Worm (Caenorhabditis elegans) whole organism, L2 larva: Measurements from ENCODE around the gene C25H3.7.

Experiments
- C34F6.9 ChIP-seq: fragments of 150-350 bp; optimal IDR thresholded peaks from 2 replicates; lab custom pipeline; 2014; ENCODE audit warnings: missing biosample characterization, missing genetic modification characterization
- F13H6.1 ChIP-seq: sonication (generic microtip); optimal IDR thresholded peaks from 2 replicates; lab custom pipeline; 2016; ENCODE audit warnings: missing genetic modification characterization, missing compliant biosample characterization
- R02D3.7 ChIP-seq: fragments of 150-350 bp; optimal IDR thresholded peaks from 2 replicates; lab custom pipeline; 2014; ENCODE audit warnings: missing biosample characterization, missing genetic modification characterization
- Y55F3AM.14 ChIP-seq: fragments of 200-800 bp; sonication (Bioruptor generic); optimal IDR thresholded peaks from 2 replicates; lab custom pipeline; 2018; ENCODE audit warnings: mild to moderate bottlenecking, missing genetic modification characterization, missing compliant biosample characterization
- ZK546.5 ChIP-seq: sonication (generic microtip); optimal IDR thresholded peaks from 2 replicates; lab custom pipeline; 2017; ENCODE audit warnings: missing biosample characterization, missing genetic modification characterization
- aly-2 ChIP-seq: fragments of 150-350 bp; optimal IDR thresholded peaks from 2 replicates; lab custom pipeline; 2014; ENCODE audit warnings: missing biosample characterization, missing genetic modification characterization
- ama-1 ChIP-seq: fragments of 150-350 bp; optimal IDR thresholded peaks from 2 replicates; lab custom pipeline; 2018; ENCODE audit warnings: inconsistent platforms
- ceh-16 ChIP-seq: fragments of 150-350 bp; optimal IDR thresholded peaks from 2 replicates; lab custom pipeline; 2014; ENCODE audit warnings: missing biosample characterization, missing genetic modification characterization
- ceh-82 ChIP-seq: fragments of 150-350 bp; optimal IDR thresholded peaks from 2 replicates; lab custom pipeline; 2014; ENCODE audit warnings: missing biosample characterization, missing genetic modification characterization
- crh-2 ChIP-seq: sonication (generic microtip); optimal IDR thresholded peaks from 2 replicates; lab custom pipeline; 2017; ENCODE audit warnings: missing biosample characterization, missing genetic modification characterization
- dmd-4 ChIP-seq: sonication (generic microtip); optimal IDR thresholded peaks from 2 replicates; lab custom pipeline; 2017; ENCODE audit warnings: missing biosample characterization, missing genetic modification characterization
- egl-27 ChIP-seq: sonication (generic microtip); optimal IDR thresholded peaks from 3 replicates; lab custom pipeline; 2017; ENCODE audit warnings: missing biosample characterization, missing genetic modification reagents, missing genetic modification characterization
- elt-1 ChIP-seq: fragments of 150-350 bp; optimal IDR thresholded peaks from 2 replicates; lab custom pipeline; 2014; ENCODE audit warnings: missing biosample characterization, missing genetic modification characterization
- elt-3 ChIP-seq: sonication (generic microtip); optimal IDR thresholded peaks from 2 replicates; lab custom pipeline; 2017; ENCODE audit warnings: missing biosample characterization, missing genetic modification characterization
- fos-1 ChIP-seq: fragments of 150-350 bp; optimal IDR thresholded peaks from 2 replicates; lab custom pipeline; 2014; ENCODE audit warnings: missing biosample characterization, missing genetic modification characterization
- gmeb-1 ChIP-seq: fragments of 150-350 bp; optimal IDR thresholded peaks from 2 replicates; lab custom pipeline; 2014; ENCODE audit warnings: missing biosample characterization, missing genetic modification characterization
- lin-13 ChIP-seq: fragments of 150-350 bp; optimal IDR thresholded peaks from 2 replicates; lab custom pipeline; 2014; ENCODE audit warnings: missing biosample characterization, missing genetic modification reagents, missing genetic modification characterization
- lin-39 ChIP-seq: fragments of 150-350 bp; optimal IDR thresholded peaks from 2 replicates; lab custom pipeline; 2014; ENCODE audit warnings: missing biosample characterization, missing genetic modification reagents, missing genetic modification characterization
- lsy-2 ChIP-seq, 2 experiments: fragments of 150-350 bp in 1 of 2; sonication (generic microtip) in 1 of 2; optimal IDR thresholded peaks; 2 replicates each; lab custom pipeline; 2014 to 2017; ENCODE audit warnings: missing biosample characterization in 2 of 2, missing genetic modification characterization in 2 of 2
- mab-5 ChIP-seq: fragments of 150-350 bp; optimal IDR thresholded peaks from 2 replicates; lab custom pipeline; 2014; ENCODE audit warnings: missing biosample characterization, missing genetic modification characterization
- mbf-1 ChIP-seq: sonication (generic microtip); optimal IDR thresholded peaks from 2 replicates; lab custom pipeline; 2017; ENCODE audit warnings: missing biosample characterization, missing genetic modification characterization
- mdl-1 ChIP-seq, 2 experiments: fragments of 150-350 bp in 1 of 2; sonication (generic microtip) in 1 of 2; optimal IDR thresholded peaks; 2 replicates each; lab custom pipeline; 2017; ENCODE audit warnings: missing biosample characterization in 2 of 2, missing genetic modification characterization in 2 of 2
- nhr-10 ChIP-seq: sonication (generic microtip); optimal IDR thresholded peaks from 2 replicates; lab custom pipeline; 2017; ENCODE audit warnings: missing biosample characterization, missing genetic modification characterization
- nhr-11 ChIP-seq: fragments of 150-350 bp; optimal IDR thresholded peaks from 2 replicates; lab custom pipeline; 2014; ENCODE audit warnings: missing biosample characterization, missing genetic modification characterization
- nhr-12 ChIP-seq: fragments of 150-350 bp; optimal IDR thresholded peaks from 2 replicates; lab custom pipeline; 2014; ENCODE audit warnings: missing biosample characterization, missing genetic modification characterization
- nhr-129 ChIP-seq: fragments of 150-350 bp; optimal IDR thresholded peaks from 2 replicates; lab custom pipeline; 2014; ENCODE audit warnings: missing biosample characterization, missing genetic modification characterization
- nhr-21 ChIP-seq: fragments of 150-350 bp; optimal IDR thresholded peaks from 2 replicates; lab custom pipeline; 2014; ENCODE audit warnings: missing biosample characterization, missing genetic modification characterization
- nhr-23 ChIP-seq: fragments of 150-350 bp; optimal IDR thresholded peaks from 2 replicates; lab custom pipeline; 2014; ENCODE audit warnings: missing biosample characterization, missing genetic modification reagents, missing genetic modification characterization
- nhr-237 ChIP-seq: fragments of 150-350 bp; optimal IDR thresholded peaks from 2 replicates; lab custom pipeline; 2014; ENCODE audit warnings: missing biosample characterization, missing genetic modification characterization
- nhr-25 ChIP-seq: fragments of 150-350 bp; sonication (generic microtip); optimal IDR thresholded peaks from 3 replicates; lab custom pipeline; 2014; ENCODE audit warnings: missing biosample characterization, missing genetic modification characterization
- nhr-77 ChIP-seq: fragments of 150-350 bp; optimal IDR thresholded peaks from 2 replicates; lab custom pipeline; 2014; ENCODE audit warnings: missing biosample characterization, missing genetic modification characterization
- peb-1 ChIP-seq: fragments of 150-350 bp; optimal IDR thresholded peaks from 2 replicates; lab custom pipeline; 2014; ENCODE audit warnings: missing biosample characterization, missing genetic modification characterization
- sem-4 ChIP-seq: fragments of 150-350 bp; optimal IDR thresholded peaks from 2 replicates; lab custom pipeline; 2014; ENCODE audit warnings: missing biosample characterization, missing genetic modification reagents, missing genetic modification characterization
- skn-1 ChIP-seq: sonication (generic microtip); optimal IDR thresholded peaks from 2 replicates; lab custom pipeline; 2017; ENCODE audit warnings: missing biosample characterization, missing genetic modification characterization
- sma-3 ChIP-seq: sonication (generic microtip); optimal IDR thresholded peaks from 2 replicates; lab custom pipeline; 2016; ENCODE audit warnings: missing genetic modification reagents, missing genetic modification characterization, missing compliant biosample characterization
- sma-9 ChIP-seq, 2 experiments: fragments of 150-350 bp in 1 of 2; sonication (generic microtip) in 1 of 2; optimal IDR thresholded peaks; 2 replicates each; lab custom pipeline; 2014 to 2016; ENCODE audit warnings: missing genetic modification characterization in 2 of 2, mild to moderate bottlenecking in 1 of 2, missing biosample characterization in 1 of 2, missing compliant biosample characterization in 1 of 2, missing genetic modification reagents in 1 of 2, moderate library complexity in 1 of 2
- snpc-4 ChIP-seq: fragments of 150-350 bp; optimal IDR thresholded peaks from 2 replicates; lab custom pipeline; 2014; ENCODE audit warnings: missing biosample characterization, missing genetic modification characterization
- unc-55 ChIP-seq: fragments of 150-350 bp; sonication (generic microtip); optimal IDR thresholded peaks from 3 replicates; lab custom pipeline; 2014; ENCODE audit warnings: missing biosample characterization, missing genetic modification reagents, missing genetic modification characterization
- zag-1 ChIP-seq: fragments of 150-350 bp; optimal IDR thresholded peaks from 2 replicates; lab custom pipeline; 2014; ENCODE audit warnings: missing biosample characterization, missing genetic modification characterization
- ztf-1 ChIP-seq: fragments of 200-800 bp; sonication (Bioruptor generic); conservative IDR thresholded peaks from 2 replicates; pipeline ENCODE4 v1.3.6; 2022; ENCODE audit warnings: missing genetic modification characterization, missing compliant biosample characterization
- ztf-4 ChIP-seq: fragments of 150-350 bp; optimal IDR thresholded peaks from 2 replicates; lab custom pipeline; 2014; ENCODE audit warnings: missing biosample characterization, missing genetic modification characterization

The C25H3.7 gene

ce11 chrII:5704479-5704878 is 35.7 kb upstream of the C25H3.7 start:
- TF ChIP-seq sem-4 (tag; lab: Kevin White, UChicago) (peak; percentile 34), C34F6.9 (tag; lab: Kevin White, UChicago) (no peak)
- TF ChIP-seq, all 48 proteins: peak for 1

- no peak for TF ChIP-seq nhr-77 (tag; lab: Kevin White, UChicago)
- peak; percentile 39 for TF ChIP-seq nhr-25 (tag; lab: Kevin White, UChicago)
- TF ChIP-seq, all 48 proteins: peak for 1
Observed at ce11 chrII:5702611-5703192, 34.0 kb upstream of the C25H3.7 start.

DNA sequence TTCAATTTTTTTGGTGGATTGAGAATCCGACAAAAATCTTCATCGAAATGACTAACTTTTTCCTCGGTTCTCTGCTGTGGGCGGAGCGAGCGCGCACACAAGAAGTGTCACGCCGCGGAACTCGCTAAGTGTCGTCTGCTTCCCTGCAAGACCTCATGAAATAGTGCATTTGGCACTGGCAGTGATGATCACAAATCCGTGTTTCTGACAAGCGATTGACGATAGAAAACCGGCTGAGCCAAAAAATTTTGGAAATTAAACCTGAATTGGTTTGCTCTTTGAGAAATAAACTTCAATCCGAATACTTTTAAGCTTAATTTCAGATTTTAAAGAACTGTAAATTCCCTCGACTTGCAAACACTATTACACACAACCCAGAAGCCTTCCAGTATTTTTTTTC is 32.8 kb upstream of the C25H3.7 start:
- TF ChIP-seq egl-27 (peak; percentile 5), mab-5 (tag; lab: Kevin White, UChicago) (peak; percentile 44), snpc-4 (peak; percentile 98), skn-1 (no peak), nhr-129 (peak; percentile 70), mdl-1 (tag; optimal IDR thresholded peaks at IDR 0.05; lab: Kevin White, UChicago) (peak; percentile 66 to 77), nhr-77 (tag; lab: Kevin White, UChicago) (no peak), sma-3 (peak; percentile 81), ama-1 (lab: Kevin White, UChicago) (peak; percentile 91), F13H6.1 (tag; lab: Kevin White, UChicago) (peak; percentile 60), C34F6.9 (tag; lab: Kevin White, UChicago) (peak; percentile 42), nhr-21 (tag; lab: Kevin White, UChicago) (peak; percentile 82), nhr-25 (tag; lab: Kevin White, UChicago) (peak; percentile 34), sma-9 (GFP tag; optimal IDR thresholded peaks at IDR 0.05; lab: Kevin White, UChicago) (peak; percentile 88), sma-9 (tag; optimal IDR thresholded peaks at IDR 0.05; lab: Kevin White, UChicago) (no peak), nhr-237 (tag; lab: Kevin White, UChicago) (no peak), fos-1 (tag; lab: Kevin White, UChicago) (peak; percentile 74), lin-13 (peak; percentile 42), lsy-2 (tag; optimal IDR thresholded peaks at IDR 0.05; lab: Kevin White, UChicago) (peak; percentile 57 to 72), unc-55 (GFP tag; lab: Kevin White, UChicago) (no peak), gmeb-1 (tag; lab: Kevin White, UChicago) (peak; percentile 69), crh-2 (tag; lab: Kevin White, UChicago) (peak; percentile 77), ztf-4 (tag; lab: Kevin White, UChicago) (no peak)

- TF ChIP-seq ceh-82 (tag; lab: Kevin White, UChicago) (no peak), snpc-4 (peak; percentile 6)
Observed at ce11 chrII:5698869-5699268, 30.1 kb upstream of the C25H3.7 start, which contains the start of the genes C25H3.10 and C25H3.1. C25H3.10 (minus strand) TSS chrII:5698969. C25H3.1 (plus strand) TSS chrII:5699071.

DNA sequence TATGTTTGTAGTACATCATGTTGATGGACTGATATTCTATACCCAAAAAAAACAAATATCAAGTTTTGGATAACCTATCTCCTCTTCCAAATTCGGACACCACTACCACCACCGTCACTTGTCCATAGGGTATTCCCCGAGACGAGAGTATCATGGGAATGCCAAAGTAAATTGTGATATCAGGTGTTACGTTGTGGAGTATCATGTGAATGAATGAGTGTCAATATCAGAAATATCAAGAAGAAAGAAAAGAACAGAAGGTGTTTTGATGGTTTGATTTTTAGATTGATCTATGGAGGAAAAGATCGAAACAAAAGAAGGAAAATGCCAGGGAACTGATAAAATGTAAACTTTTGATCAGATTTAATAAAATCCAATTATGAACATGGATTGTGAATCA is 29.5 kb upstream of the C25H3.7 start:
- no peak for TF ChIP-seq aly-2 (tag; lab: Kevin White, UChicago)
- no peak for TF ChIP-seq dmd-4 (tag; lab: Kevin White, UChicago)
- TF ChIP-seq ceh-16 (tag; lab: Kevin White, UChicago), result no peak
- no peak for TF ChIP-seq ama-1 (lab: Kevin White, UChicago)
- peak; percentile 34 for TF ChIP-seq ztf-4 (tag; lab: Kevin White, UChicago)
- no peak for TF ChIP-seq skn-1
- TF ChIP-seq lsy-2 (tag; optimal IDR thresholded peaks at IDR 0.05; lab: Kevin White, UChicago), result peak in 1 of 2 experiments; percentile 44
- TF ChIP-seq nhr-10 (tag; lab: Kevin White, UChicago), result no peak
- TF ChIP-seq nhr-25 (tag; lab: Kevin White, UChicago), result no peak
- peak; percentile 80 for TF ChIP-seq sma-9 (GFP tag; optimal IDR thresholded peaks at IDR 0.05; lab: Kevin White, UChicago)
- no peak for TF ChIP-seq sma-9 (tag; optimal IDR thresholded peaks at IDR 0.05; lab: Kevin White, UChicago)
- TF ChIP-seq elt-1, result no peak
- no peak for TF ChIP-seq ZK546.5
- TF ChIP-seq nhr-129, result peak; percentile 86
- TF ChIP-seq mab-5 (tag; lab: Kevin White, UChicago), result no peak
- no peak for TF ChIP-seq nhr-11 (tag; lab: Kevin White, UChicago)
- TF ChIP-seq ztf-1 (GFP tag; lab: Robert Waterston, UW), result no peak
- no peak for TF ChIP-seq nhr-237 (tag; lab: Kevin White, UChicago)
- peak; percentile 60 for TF ChIP-seq gmeb-1 (tag; lab: Kevin White, UChicago)
- TF ChIP-seq ceh-82 (tag; lab: Kevin White, UChicago), result no peak
- TF ChIP-seq R02D3.7 (tag; lab: Kevin White, UChicago), result no peak
- peak; percentile 10 for TF ChIP-seq F13H6.1 (tag; lab: Kevin White, UChicago)
- TF ChIP-seq crh-2 (tag; lab: Kevin White, UChicago), result peak; percentile 49
- no peak for TF ChIP-seq mbf-1
- TF ChIP-seq lin-39 (tag; lab: Kevin White, UChicago), result no peak
- no peak for TF ChIP-seq peb-1 (tag; lab: Kevin White, UChicago)
- TF ChIP-seq elt-3 (tag; lab: Kevin White, UChicago), result no peak
- TF ChIP-seq Y55F3AM.14 (GFP tag; lab: Kevin White, UChicago), result no peak
- no peak for TF ChIP-seq nhr-77 (tag; lab: Kevin White, UChicago)
- peak; percentile 32 for TF ChIP-seq fos-1 (tag; lab: Kevin White, UChicago)
- peak; percentile 35 for TF ChIP-seq nhr-21 (tag; lab: Kevin White, UChicago)
- no peak for TF ChIP-seq zag-1 (tag; lab: Kevin White, UChicago)
- no peak for TF ChIP-seq nhr-23 (tag; lab: Kevin White, UChicago)
- peak; percentile 59 for TF ChIP-seq snpc-4
- TF ChIP-seq unc-55 (GFP tag; lab: Kevin White, UChicago), result no peak
- no peak for TF ChIP-seq nhr-12 (tag; lab: Kevin White, UChicago)
